Fruit fly (Drosophila melanogaster) S2 (cell line): ENCODE measurements around the gene CG2991.

Experiments
- CG8478 ChIP-seq: fragments of >200 bp; optimal IDR thresholded peaks from 2 replicates; lab custom pipeline; 2018
- CTCF ChIP-seq, 2 experiments: fragments of >200 bp; optimal IDR thresholded peaks; 2 replicates each; lab custom pipeline; 2018

dm6 chr2L:2869008-2869702, 12.2 kb downstream of the CG2991 start, which contains the start of gene CG8813:
- no peak for TF ChIP-seq CG8478 (lab: Kevin White, UChicago)
- TF ChIP-seq CTCF (optimal IDR thresholded peaks at IDR 0.05; lab: Kevin White, UChicago) = no peak
